Fruit fly (Drosophila melanogaster): ENCODE data around the gene oc.

Gene oc

dm6 chrX:8624867-8625266, 25.6 kb downstream of the oc start (continued):
- TF ChIP-seq ewg (GFP tag; optimal IDR thresholded peaks at IDR 0.05) (peak; percentile 61), prd (optimal IDR thresholded peaks at IDR 0.05) (no peak), prd (GFP tag; IDR thresholded peaks at IDR 0.05) (peak; percentile 36; the same call in 1 of the 3 replicates), cg (GFP tag; optimal IDR thresholded peaks at IDR 0.05) (peak; percentile 97), stc (GFP tag; IDR thresholded peaks at IDR 0.05) (peak; percentile 40; the same call in 1 of the 2 replicates), Chrac-16 (GFP tag; optimal IDR thresholded peaks at IDR 0.05) (no peak), dan (GFP tag; IDR thresholded peaks at IDR 0.05) (no peak), CG9727 (GFP tag; optimal IDR thresholded peaks at IDR 0.05) (no peak), Bgb (GFP tag; IDR thresholded peaks at IDR 0.05; ENCODE audit: partially characterized antibody) (peak; percentile 41; the same call in 1 of the 2 replicates), nau (GFP tag; optimal IDR thresholded peaks at IDR 0.05) (peak; percentile 13)

dm6 chrX:8622419-8622818, 28.1 kb downstream of the oc start:
- TF ChIP-seq CG17912 (GFP tag; optimal IDR thresholded peaks at IDR 0.05) (no peak), cg (GFP tag; optimal IDR thresholded peaks at IDR 0.05) (peak; percentile 48), pros (GFP tag; optimal IDR thresholded peaks at IDR 0.05) (peak; percentile 21), gem (tag; optimal IDR thresholded peaks at IDR 0.05) (no peak), psq (GFP tag; optimal IDR thresholded peaks at IDR 0.05) (no peak), Jarid2 (GFP tag; optimal IDR thresholded peaks at IDR 0.05) (peak; percentile 24), sens (GFP tag) (no peak), BtbVII (GFP tag; optimal IDR thresholded peaks at IDR 0.05) (no peak), sna (GFP tag; IDR thresholded peaks at IDR 0.05; ENCODE audit: partially characterized antibody) (no peak), CG3838 (GFP tag; optimal IDR thresholded peaks at IDR 0.05) (no peak), wek (GFP tag; optimal IDR thresholded peaks at IDR 0.05) (no peak), CG9876 (GFP tag; optimal IDR thresholded peaks at IDR 0.05) (no peak), Max (GFP tag; optimal IDR thresholded peaks at IDR 0.05) (no peak), jing (GFP tag; optimal IDR thresholded peaks at IDR 0.05) (no peak), oc (tag; optimal IDR thresholded peaks at IDR 0.05) (peak; percentile 83), Oaz (GFP tag; IDR thresholded peaks at IDR 0.05) (no peak), CG11504 (tag; optimal IDR thresholded peaks at IDR 0.05) (no peak), Nf-YC (tag; optimal IDR thresholded peaks at IDR 0.05) (peak; percentile 22), Ssrp (tag; optimal IDR thresholded peaks at IDR 0.05) (no peak), tna (GFP tag; IDR thresholded peaks at IDR 0.05; ENCODE audit: partially characterized antibody) (no peak), crol (GFP tag; IDR thresholded peaks at IDR 0.05) (peak; percentile 85), CkIIα-i1 (GFP tag; IDR thresholded peaks at IDR 0.05) (no peak)

dm6 chrX:8616787-8617432, 33.6 kb downstream of the oc start:
- TF ChIP-seq CG34376 (GFP tag; optimal IDR thresholded peaks at IDR 0.05), result no peak
- TF ChIP-seq Med (GFP tag), result no peak
- peak; percentile 70 for TF ChIP-seq crol (GFP tag; IDR thresholded peaks at IDR 0.05)
- TF ChIP-seq CG11456 (GFP tag; IDR thresholded peaks at IDR 0.05), result 0 out of 3 replicates have a peak, but pooled peaks have one; percentile 16
- TF ChIP-seq CG34224 (GFP tag; IDR thresholded peaks at IDR 0.05; ENCODE audit: partially characterized antibody), result no peak
- 0 out of 3 replicates have a peak, but pooled peaks have one; percentile 34 for TF ChIP-seq CG17361 (GFP tag; IDR thresholded peaks at IDR 0.05)
- TF ChIP-seq bsh (GFP tag; optimal IDR thresholded peaks at IDR 0.05), result peak in 1 of 2 experiments; percentile 14
- no peak for TF ChIP-seq kni (GFP tag; optimal IDR thresholded peaks at IDR 0.05)
- no peak for TF ChIP-seq CoRest (tag; optimal IDR thresholded peaks at IDR 0.05)
- TF ChIP-seq CG11504 (tag; optimal IDR thresholded peaks at IDR 0.05), result peak; percentile 8
- no peak for TF ChIP-seq esg (GFP tag; conservative IDR thresholded peaks at IDR 0.05)
- TF ChIP-seq D19A (tag; optimal IDR thresholded peaks at IDR 0.05), result peak; percentile 96
- peak; percentile 39 for TF ChIP-seq Nf-YB (GFP tag; optimal IDR thresholded peaks at IDR 0.05)
- peak; percentile 17 for TF ChIP-seq CG2712 (tag; optimal IDR thresholded peaks at IDR 0.05)
- no peak for TF ChIP-seq pb (GFP tag; optimal IDR thresholded peaks at IDR 0.05)
- no peak for TF ChIP-seq CG33213 (GFP tag; optimal IDR thresholded peaks at IDR 0.05)
- TF ChIP-seq CG18262 (tag; optimal IDR thresholded peaks at IDR 0.05), result peak; percentile 40
- TF ChIP-seq CG10979 (tag; optimal IDR thresholded peaks at IDR 0.05), result peak; percentile 30
- TF ChIP-seq sens-2 (GFP tag; IDR thresholded peaks at IDR 0.05), result no peak
